Worm (Caenorhabditis elegans) whole organism, L3 larva: ENCODE data around the gene sec-24.1.

Experiments used
- R02D3.7 ChIP-seq: fragments of 150-350 bp; optimal IDR thresholded peaks from 2 replicates; lab custom pipeline; 2014; ENCODE audit warnings: missing biosample characterization, missing genetic modification characterization
- ZK546.5 ChIP-seq: sonication (generic microtip); optimal IDR thresholded peaks from 2 replicates; lab custom pipeline; 2017; ENCODE audit warnings: missing biosample characterization, missing genetic modification characterization
- aly-2 ChIP-seq: fragments of 150-350 bp; optimal IDR thresholded peaks from 2 replicates; lab custom pipeline; 2014; ENCODE audit warnings: missing biosample characterization, missing genetic modification characterization
- ama-1 ChIP-seq: fragments of 150-350 bp; optimal IDR thresholded peaks from 2 replicates; lab custom pipeline; 2018
- ceh-16 ChIP-seq: sonication (generic microtip); optimal IDR thresholded peaks from 2 replicates; lab custom pipeline; 2017; ENCODE audit warnings: missing biosample characterization, missing genetic modification characterization
- ceh-28 ChIP-seq: fragments of 150-350 bp; optimal IDR thresholded peaks from 2 replicates; lab custom pipeline; 2014; ENCODE audit warnings: missing biosample characterization, missing genetic modification reagents, missing genetic modification characterization
- ceh-82 ChIP-seq: fragments of 150-350 bp; optimal IDR thresholded peaks from 2 replicates; lab custom pipeline; 2014; ENCODE audit warnings: missing biosample characterization, missing genetic modification characterization
- ceh-9 ChIP-seq: sonication (generic microtip); optimal IDR thresholded peaks from 2 replicates; lab custom pipeline; 2018; ENCODE audit warnings: missing biosample characterization, missing genetic modification characterization
- daf-12 ChIP-seq: fragments of 150-350 bp; optimal IDR thresholded peaks from 2 replicates; lab custom pipeline; 2014; ENCODE audit warnings: missing biosample characterization, missing genetic modification reagents, missing genetic modification characterization
- egl-27 ChIP-seq: sonication (generic microtip); optimal IDR thresholded peaks from 4 replicates; lab custom pipeline; 2017; ENCODE audit warnings: missing biosample characterization, missing genetic modification reagents, missing genetic modification characterization
- egl-5 ChIP-seq: fragments of 150-350 bp; optimal IDR thresholded peaks from 2 replicates; lab custom pipeline; 2017; ENCODE audit warnings: missing biosample characterization, missing genetic modification reagents, missing genetic modification characterization, inconsistent platforms
- elt-1 ChIP-seq: fragments of 150-350 bp; optimal IDR thresholded peaks from 2 replicates; lab custom pipeline; 2014; ENCODE audit warnings: missing biosample characterization, missing genetic modification characterization
- elt-2 ChIP-seq: sonication (generic microtip); optimal IDR thresholded peaks from 2 replicates; lab custom pipeline; 2016; ENCODE audit warnings: missing genetic modification reagents, mild to moderate bottlenecking, missing genetic modification characterization, missing compliant biosample characterization
- elt-3 ChIP-seq, 3 experiments: fragments of 150-350 bp in 1 of 3; sonication (generic microtip) in 2 of 3; optimal IDR thresholded peaks; 2 replicates in 2 of 3; 4 replicates in 1 of 3; lab custom pipeline; 2014 to 2017; ENCODE audit warnings: missing biosample characterization in 3 of 3, missing genetic modification characterization in 3 of 3
- eor-1 ChIP-seq, 2 experiments: fragments of 150-350 bp; optimal IDR thresholded peaks; 2 replicates each; lab custom pipeline; 2014 to 2018; ENCODE audit warnings: missing biosample characterization in 2 of 2, missing genetic modification characterization in 2 of 2
- fkh-10 ChIP-seq: sonication (generic microtip); optimal IDR thresholded peaks from 2 replicates; lab custom pipeline; 2017; ENCODE audit warnings: missing biosample characterization, missing genetic modification reagents, missing genetic modification characterization
- fkh-2 ChIP-seq: fragments of 150-350 bp; optimal IDR thresholded peaks from 2 replicates; lab custom pipeline; 2014; ENCODE audit warnings: missing biosample characterization, missing genetic modification reagents, missing genetic modification characterization
- fos-1 ChIP-seq: fragments of 150-350 bp; optimal IDR thresholded peaks from 2 replicates; lab custom pipeline; 2014; ENCODE audit warnings: missing biosample characterization, missing genetic modification characterization
- hmg-11 ChIP-seq: sonication (generic microtip); optimal IDR thresholded peaks from 2 replicates; lab custom pipeline; 2016; ENCODE audit warnings: missing genetic modification characterization, missing compliant biosample characterization
- jun-1 ChIP-seq: fragments of 150-350 bp; optimal IDR thresholded peaks from 2 replicates; lab custom pipeline; 2014; ENCODE audit warnings: missing biosample characterization, missing genetic modification reagents, missing genetic modification characterization
- lin-15B ChIP-seq: fragments of 150-350 bp; optimal IDR thresholded peaks from 2 replicates; lab custom pipeline; 2014; ENCODE audit warnings: missing biosample characterization, missing genetic modification characterization
- lin-39 ChIP-seq: fragments of 150-350 bp; optimal IDR thresholded peaks from 2 replicates; lab custom pipeline; 2018; ENCODE audit warnings: missing biosample characterization, missing genetic modification reagents, missing genetic modification characterization
- lsy-12 ChIP-seq: sonication (generic microtip); optimal IDR thresholded peaks from 2 replicates; lab custom pipeline; 2016; ENCODE audit warnings: mild to moderate bottlenecking, missing genetic modification characterization, missing compliant biosample characterization
- mdl-1 ChIP-seq: fragments of 150-350 bp; optimal IDR thresholded peaks from 2 replicates; lab custom pipeline; 2014; ENCODE audit warnings: missing biosample characterization, missing genetic modification characterization
- mml-1 ChIP-seq: fragments of 150-350 bp; sonication (generic microtip); optimal IDR thresholded peaks from 3 replicates; lab custom pipeline; 2014; ENCODE audit warnings: missing biosample characterization, missing genetic modification characterization
- nfya-1 ChIP-seq: sonication (generic microtip); optimal IDR thresholded peaks from 2 replicates; lab custom pipeline; 2017; ENCODE audit warnings: missing genetic modification characterization, mild to moderate bottlenecking, missing compliant biosample characterization, antibody characterized with exemption, moderate library complexity; ENCODE audit not compliant: insufficient read depth
- nhr-11 ChIP-seq: fragments of 150-350 bp; optimal IDR thresholded peaks from 2 replicates; lab custom pipeline; 2014; ENCODE audit warnings: missing biosample characterization, missing genetic modification characterization
- nhr-12 ChIP-seq: fragments of 150-350 bp; optimal IDR thresholded peaks from 2 replicates; lab custom pipeline; 2014; ENCODE audit warnings: missing biosample characterization, missing genetic modification characterization
- nhr-23 ChIP-seq: fragments of 150-350 bp; optimal IDR thresholded peaks from 2 replicates; lab custom pipeline; 2014; ENCODE audit warnings: missing biosample characterization, missing genetic modification reagents, missing genetic modification characterization
- nhr-237 ChIP-seq: fragments of 150-350 bp; optimal IDR thresholded peaks from 2 replicates; lab custom pipeline; 2014; ENCODE audit warnings: missing biosample characterization, missing genetic modification characterization
- nhr-25 ChIP-seq: sonication (generic microtip); optimal IDR thresholded peaks from 2 replicates; lab custom pipeline; 2017; ENCODE audit warnings: missing biosample characterization, missing genetic modification characterization
- nhr-28 ChIP-seq: fragments of 150-350 bp; optimal IDR thresholded peaks from 2 replicates; lab custom pipeline; 2014; ENCODE audit warnings: missing biosample characterization, missing genetic modification characterization
- nhr-43 ChIP-seq: sonication (generic microtip); optimal IDR thresholded peaks from 2 replicates; lab custom pipeline; 2016; ENCODE audit warnings: mild to moderate bottlenecking, missing genetic modification characterization, missing compliant biosample characterization; ENCODE audit not compliant: poor library complexity, severe bottlenecking
- nhr-67 ChIP-seq: fragments of 150-350 bp; optimal IDR thresholded peaks from 2 replicates; lab custom pipeline; 2014; ENCODE audit warnings: missing biosample characterization, missing genetic modification characterization
- nhr-76 ChIP-seq: fragments of 150-350 bp; sonication (generic microtip); optimal IDR thresholded peaks from 5 replicates; lab custom pipeline; 2014; ENCODE audit warnings: missing biosample characterization, missing genetic modification characterization
- nhr-77 ChIP-seq: fragments of 150-350 bp; optimal IDR thresholded peaks from 2 replicates; lab custom pipeline; 2014; ENCODE audit warnings: missing biosample characterization, missing genetic modification characterization
- pha-4 ChIP-seq: fragments of 150-350 bp; optimal IDR thresholded peaks from 2 replicates; lab custom pipeline; 2014; ENCODE audit warnings: missing biosample characterization, missing genetic modification reagents, missing genetic modification characterization
- pqm-1 ChIP-seq: fragments of 150-350 bp; optimal IDR thresholded peaks from 2 replicates; lab custom pipeline; 2017; ENCODE audit warnings: missing biosample characterization, missing genetic modification characterization, inconsistent platforms
- sea-2 ChIP-seq: fragments of 150-350 bp; sonication (generic microtip); optimal IDR thresholded peaks from 4 replicates; lab custom pipeline; 2014; ENCODE audit warnings: missing biosample characterization, missing genetic modification reagents, missing genetic modification characterization
- skn-1 ChIP-seq: fragments of 150-350 bp; optimal IDR thresholded peaks from 2 replicates; lab custom pipeline; 2014; ENCODE audit warnings: missing biosample characterization, missing genetic modification characterization
- snpc-4 ChIP-seq: fragments of 150-350 bp; optimal IDR thresholded peaks from 2 replicates; lab custom pipeline; 2014; ENCODE audit warnings: missing biosample characterization, missing genetic modification characterization
- tbx-2 ChIP-seq: sonication (generic microtip); optimal IDR thresholded peaks from 2 replicates; lab custom pipeline; 2016; ENCODE audit warnings: mild to moderate bottlenecking, missing genetic modification characterization, missing compliant biosample characterization
- unc-39 ChIP-seq: sonication (generic microtip); optimal IDR thresholded peaks from 4 replicates; lab custom pipeline; 2017; ENCODE audit warnings: missing biosample characterization, missing genetic modification characterization
- unc-62 ChIP-seq: fragments of 150-350 bp; sonication (generic microtip); optimal IDR thresholded peaks from 4 replicates; lab custom pipeline; 2014; ENCODE audit warnings: missing biosample characterization, missing genetic modification reagents, missing genetic modification characterization
- zag-1 ChIP-seq: fragments of 150-350 bp; optimal IDR thresholded peaks from 2 replicates; lab custom pipeline; 2014; ENCODE audit warnings: missing biosample characterization, missing genetic modification characterization
- ztf-11 ChIP-seq: fragments of 150-350 bp; optimal IDR thresholded peaks from 2 replicates; lab custom pipeline; 2014; ENCODE audit warnings: missing biosample characterization, missing genetic modification characterization
- ztf-4 ChIP-seq: fragments of 150-350 bp; optimal IDR thresholded peaks from 2 replicates; lab custom pipeline; 2014; ENCODE audit warnings: missing biosample characterization, missing genetic modification characterization

The sec-24.1 gene

DNA sequence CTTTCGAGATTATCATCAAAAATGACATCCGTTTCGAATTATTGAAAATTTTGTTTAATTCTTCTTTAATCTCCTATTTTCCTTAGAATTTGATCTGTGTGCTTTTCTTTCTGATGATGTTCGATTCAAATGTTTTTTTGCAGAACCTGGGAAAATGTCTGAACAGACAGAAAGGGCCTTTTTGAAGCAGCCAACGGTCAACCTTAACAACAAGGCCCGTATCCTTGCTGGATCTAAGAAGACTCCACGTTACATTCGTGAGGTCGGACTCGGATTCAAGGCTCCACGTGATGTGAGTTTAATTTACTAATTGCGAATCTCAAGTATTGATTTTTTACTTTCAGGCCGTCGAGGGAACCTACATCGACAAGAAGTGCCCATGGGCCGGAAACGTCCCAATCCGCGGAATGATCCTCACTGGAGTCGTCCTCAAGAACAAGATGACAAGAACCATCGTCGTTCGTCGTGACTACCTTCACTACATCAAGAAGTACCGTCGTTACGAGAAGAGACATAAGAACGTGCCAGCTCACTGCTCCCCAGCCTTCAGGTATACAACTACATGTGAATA, 36.6 kb upstream of the sec-24.1 start, which contains the start of gene rps-11:
rps-11 (plus strand) TSS at position 144 of the 571 bp plus-strand sequence.
- no peak for TF ChIP-seq nfya-1 (tag; lab: Kevin White, UChicago)
- TF ChIP-seq elt-2 = no peak
- no peak for TF ChIP-seq ZK546.5
- no peak for TF ChIP-seq mml-1 (tag; lab: Kevin White, UChicago)
- no peak for TF ChIP-seq nhr-77 (tag; lab: Kevin White, UChicago)
- TF ChIP-seq egl-27 (tag; lab: Kevin White, UChicago) = no peak

DNA sequence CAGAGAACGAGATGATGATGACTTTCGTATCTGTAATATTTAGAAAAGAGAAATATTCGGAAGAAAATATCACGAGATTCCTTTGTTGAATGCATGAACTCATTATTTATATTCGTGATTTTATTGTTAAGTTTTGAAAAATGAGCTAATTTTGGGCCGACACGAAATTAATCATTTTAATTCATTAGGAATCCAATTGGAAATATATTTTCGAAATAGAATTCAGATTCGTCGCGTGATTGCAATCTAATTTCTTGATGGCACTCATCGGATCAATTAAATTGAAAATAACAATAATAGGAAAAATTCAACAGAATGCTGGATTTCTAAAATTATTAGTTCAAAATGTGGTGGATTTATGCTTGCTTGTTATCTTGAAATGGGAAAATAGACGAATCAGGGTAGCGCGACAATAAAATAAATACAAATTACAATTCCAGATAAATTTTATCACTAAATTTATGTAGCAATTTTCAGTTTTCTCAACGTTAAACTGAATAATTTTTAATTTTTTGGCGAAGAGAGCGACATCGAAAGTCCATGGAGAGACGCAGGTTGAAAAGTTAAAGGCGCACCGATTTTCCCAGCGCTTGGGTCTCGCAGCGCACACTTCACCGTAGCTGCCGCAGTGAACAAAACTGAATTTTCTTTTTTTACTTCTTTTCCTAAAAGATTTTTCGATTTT, 35.9 kb upstream of the sec-24.1 start:
- TF ChIP-seq jun-1 = no peak
- peak; percentile 57 for TF ChIP-seq ama-1 (lab: Kevin White, UChicago)
- peak; percentile 90 for TF ChIP-seq hmg-11 (tag; lab: Kevin White, UChicago)
- no peak for TF ChIP-seq nhr-12 (tag; lab: Kevin White, UChicago)
- TF ChIP-seq fkh-10 (GFP tag; lab: Kevin White, UChicago) = no peak
- TF ChIP-seq tbx-2 = no peak
- no peak for TF ChIP-seq ceh-82 (tag; lab: Kevin White, UChicago)
- peak; percentile 12 for TF ChIP-seq nhr-77 (tag; lab: Kevin White, UChicago)
- TF ChIP-seq nhr-23 = peak; percentile 74
- TF ChIP-seq zag-1 (tag; lab: Kevin White, UChicago) = no peak
- peak; percentile 14 for TF ChIP-seq ztf-4
- TF ChIP-seq mdl-1 = no peak
- TF ChIP-seq fkh-2 (tag; lab: Kevin White, UChicago) = no peak
- TF ChIP-seq nhr-25 (tag; lab: Kevin White, UChicago) = peak; percentile 35
- TF ChIP-seq mml-1 (tag; lab: Kevin White, UChicago) = no peak
- no peak for TF ChIP-seq eor-1 (tag; optimal IDR thresholded peaks at IDR 0.05; lab: Kevin White, UChicago)
- peak; percentile 74 for TF ChIP-seq lin-39 (tag; lab: Kevin White, UChicago)
- no peak for TF ChIP-seq egl-5
- TF ChIP-seq nhr-11 (tag; lab: Kevin White, UChicago) = no peak
- no peak for TF ChIP-seq daf-12
- TF ChIP-seq snpc-4 (tag; lab: Kevin White, UChicago) = peak; percentile 56
- no peak for TF ChIP-seq nhr-237
- no peak for TF ChIP-seq elt-3 (tag; optimal IDR thresholded peaks at IDR 0.05; lab: Kevin White, UChicago)
- peak; percentile 28 for TF ChIP-seq R02D3.7 (tag; lab: Kevin White, UChicago)
- peak; percentile 81 for TF ChIP-seq aly-2 (tag; lab: Kevin White, UChicago)
- no peak for TF ChIP-seq nhr-76
- peak; percentile 75 for TF ChIP-seq lin-15B (tag; lab: Kevin White, UChicago)
- TF ChIP-seq ceh-28 (tag; lab: Kevin White, UChicago) = no peak
- no peak for TF ChIP-seq ceh-16 (tag; lab: Kevin White, UChicago)
- peak; percentile 77 for TF ChIP-seq pha-4 (tag; lab: Kevin White, UChicago)
- no peak for TF ChIP-seq fos-1
- TF ChIP-seq unc-39 (tag; lab: Kevin White, UChicago) = no peak
- peak; percentile 67 for TF ChIP-seq nhr-43
- TF ChIP-seq unc-62 (GFP tag; lab: Kevin White, UChicago) = no peak
- TF ChIP-seq skn-1 = no peak
- TF ChIP-seq nfya-1 (tag; lab: Kevin White, UChicago) = peak; percentile 89
- TF ChIP-seq nhr-28 = no peak
- TF ChIP-seq elt-1 = no peak
- TF ChIP-seq ceh-9 (tag; lab: Kevin White, UChicago) = no peak
- peak; percentile 26 for TF ChIP-seq elt-2
- TF ChIP-seq pqm-1 (tag; lab: Kevin White, UChicago) = peak; percentile 43
- peak; percentile 70 for TF ChIP-seq lsy-12 (tag; lab: Kevin White, UChicago)
- no peak for TF ChIP-seq ztf-11 (tag; lab: Kevin White, UChicago)
- no peak for TF ChIP-seq nhr-67 (tag; lab: Kevin White, UChicago)
- TF ChIP-seq sea-2 (GFP tag; lab: Kevin White, UChicago) = no peak
- no peak for TF ChIP-seq ZK546.5
- TF ChIP-seq egl-27 (tag; lab: Kevin White, UChicago) = no peak
